Worm (Caenorhabditis elegans) whole organism, early embryonic: ENCODE data around the gene lron-3.

Experiments used
- B0310.2 ChIP-seq: sonication (generic microtip); optimal IDR thresholded peaks from 2 replicates; lab custom pipeline; 2016; ENCODE audit warnings: mild to moderate bottlenecking, missing genetic modification characterization, missing compliant biosample characterization
- F13C5.2 ChIP-seq: sonication (generic microtip); optimal IDR thresholded peaks from 2 replicates; lab custom pipeline; 2017; ENCODE audit warnings: mild to moderate bottlenecking, missing genetic modification characterization, inconsistent platforms, missing compliant biosample characterization
- aly-1 ChIP-seq: sonication (generic microtip); optimal IDR thresholded peaks from 2 replicates; lab custom pipeline; 2016; ENCODE audit warnings: missing genetic modification characterization, missing compliant biosample characterization
- ama-1 ChIP-seq: fragments of 150-350 bp; optimal IDR thresholded peaks from 2 replicates; lab custom pipeline; 2014
- ceh-13 ChIP-seq: fragments of 200-800 bp; sonication (Bioruptor generic); optimal IDR thresholded peaks from 2 replicates; lab custom pipeline; 2018; ENCODE audit warnings: mild to moderate bottlenecking, missing genetic modification characterization, missing compliant biosample characterization
- ceh-36 ChIP-seq: sonication (generic microtip); optimal IDR thresholded peaks from 2 replicates; lab custom pipeline; 2016; ENCODE audit warnings: missing genetic modification characterization, inconsistent platforms, missing compliant biosample characterization
- ets-7 ChIP-seq: sonication (generic microtip); optimal IDR thresholded peaks from 2 replicates; lab custom pipeline; 2016; ENCODE audit warnings: missing genotype, missing genetic modification characterization, missing compliant biosample characterization
- flt-1 ChIP-seq: fragments of 200-800 bp; sonication (Bioruptor generic); IDR thresholded peaks from 2 replicates; pipeline ENCODE4 v1.3.6; 2022; ENCODE audit warnings: missing genetic modification characterization, missing compliant biosample characterization
- hmbx-1 ChIP-seq: sonication (generic microtip); optimal IDR thresholded peaks from 2 replicates; lab custom pipeline; 2016; ENCODE audit warnings: mild to moderate bottlenecking, missing genetic modification characterization, missing compliant biosample characterization
- hmg-4 ChIP-seq: fragments of 200-800 bp; sonication (Bioruptor generic); optimal IDR thresholded peaks from 2 replicates; lab custom pipeline; 2018; ENCODE audit warnings: mild to moderate bottlenecking, missing genetic modification characterization, missing compliant biosample characterization
- hnd-1 ChIP-seq: sonication (generic microtip); optimal IDR thresholded peaks from 2 replicates; lab custom pipeline; 2016; ENCODE audit warnings: missing genetic modification characterization, missing compliant biosample characterization
- pes-1 ChIP-seq: fragments of 200-800 bp; sonication (Bioruptor generic); IDR thresholded peaks from 2 replicates; pipeline ENCODE4 v1.3.6; 2022; ENCODE audit warnings: missing genetic modification reagents, missing genetic modification characterization, missing compliant biosample characterization
- scrt-1 ChIP-seq: fragments of 200-800 bp; sonication (Bioruptor generic); IDR thresholded peaks from 2 replicates; pipeline ENCODE4 v1.3.6; 2022; ENCODE audit warnings: missing genetic modification characterization, missing compliant biosample characterization
- sea-1 ChIP-seq: fragments of 200-800 bp; sonication (Bioruptor generic); conservative IDR thresholded peaks from 2 replicates; pipeline ENCODE4 v1.3.6; 2022; ENCODE audit warnings: missing genetic modification characterization, missing compliant biosample characterization
- tbx-11 ChIP-seq: fragments of 200-800 bp; sonication (Bioruptor generic); IDR thresholded peaks from 2 replicates; pipeline ENCODE4 v1.3.6; 2022; ENCODE audit warnings: missing genetic modification characterization, missing compliant biosample characterization
- tbx-37 ChIP-seq: fragments of 200-800 bp; sonication (Bioruptor generic); conservative IDR thresholded peaks from 2 replicates; pipeline ENCODE4 v1.3.6; 2022; ENCODE audit warnings: missing genetic modification reagents, missing genetic modification characterization, missing compliant biosample characterization
- tra-4 ChIP-seq: sonication (generic microtip); optimal IDR thresholded peaks from 2 replicates; lab custom pipeline; 2017; ENCODE audit warnings: missing genetic modification characterization, missing compliant biosample characterization

Gene lron-3

ce11 chrX:15594019-15594418 is 36.3 kb upstream of the lron-3 start:
- TF ChIP-seq tra-4: no peak
- no peak for TF ChIP-seq F13C5.2
- no peak for TF ChIP-seq ceh-13 (GFP tag; lab: Kevin White, UChicago)
- TF ChIP-seq scrt-1 (GFP tag; lab: Robert Waterston, UW): no peak
- TF ChIP-seq pes-1 (GFP tag; lab: Robert Waterston, UW): no peak
- no peak for TF ChIP-seq tbx-37 (GFP tag; lab: Robert Waterston, UW)
- no peak for TF ChIP-seq ama-1
- no peak for TF ChIP-seq B0310.2
- TF ChIP-seq hmg-4: no peak
- TF ChIP-seq hmbx-1 (tag; lab: Kevin White, UChicago): no peak
- TF ChIP-seq ceh-36 (tag; lab: Kevin White, UChicago): no peak
- no peak for TF ChIP-seq sea-1 (GFP tag; lab: Robert Waterston, UW)
- TF ChIP-seq hnd-1 (tag; lab: Kevin White, UChicago): no peak
- no peak for TF ChIP-seq tbx-11 (GFP tag; lab: Robert Waterston, UW)
- TF ChIP-seq ets-7: no peak
- TF ChIP-seq flt-1: no peak
- no peak for TF ChIP-seq aly-1 (tag; lab: Kevin White, UChicago)

- TF ChIP-seq pes-1 (GFP tag; lab: Robert Waterston, UW) (no peak), tbx-37 (GFP tag; lab: Robert Waterston, UW) (no peak), B0310.2 (no peak), hmbx-1 (tag; lab: Kevin White, UChicago) (no peak), ceh-13 (GFP tag; lab: Kevin White, UChicago) (no peak), F13C5.2 (no peak), tbx-11 (GFP tag; lab: Robert Waterston, UW) (no peak), hmg-4 (no peak), scrt-1 (GFP tag; lab: Robert Waterston, UW) (no peak), aly-1 (tag; lab: Kevin White, UChicago) (no peak), hnd-1 (tag; lab: Kevin White, UChicago) (no peak), ets-7 (no peak), tra-4 (no peak), sea-1 (GFP tag; lab: Robert Waterston, UW) (no peak), flt-1 (no peak), ceh-36 (tag; lab: Kevin White, UChicago) (no peak), ama-1 (no peak)
Measured at ce11 chrX:15593366-15593765, 35.6 kb upstream of the lron-3 start.

ce11 chrX:15591068-15591467 is 33.3 kb upstream of the lron-3 start, which contains the start of gene usp-33:
Gene usp-33 (plus strand): TSS chrX:15591368.
- TF ChIP-seq sea-1 (GFP tag; lab: Robert Waterston, UW) (no peak), aly-1 (tag; lab: Kevin White, UChicago) (no peak), hmbx-1 (tag; lab: Kevin White, UChicago) (no peak), ceh-36 (tag; lab: Kevin White, UChicago) (no peak), ama-1 (no peak), B0310.2 (no peak), tbx-11 (GFP tag; lab: Robert Waterston, UW) (no peak), ceh-13 (GFP tag; lab: Kevin White, UChicago) (no peak), flt-1 (no peak), hmg-4 (no peak), F13C5.2 (no peak), ets-7 (no peak), pes-1 (GFP tag; lab: Robert Waterston, UW) (no peak), hnd-1 (tag; lab: Kevin White, UChicago) (no peak), scrt-1 (GFP tag; lab: Robert Waterston, UW) (no peak), tra-4 (no peak)

- TF ChIP-seq ceh-36 (tag; lab: Kevin White, UChicago): no peak
- TF ChIP-seq aly-1 (tag; lab: Kevin White, UChicago): no peak
- TF ChIP-seq tbx-11 (GFP tag; lab: Robert Waterston, UW): no peak
- no peak for TF ChIP-seq B0310.2
- no peak for TF ChIP-seq pes-1 (GFP tag; lab: Robert Waterston, UW)
- TF ChIP-seq hmbx-1 (tag; lab: Kevin White, UChicago): no peak
- TF ChIP-seq ceh-13 (GFP tag; lab: Kevin White, UChicago): no peak
- TF ChIP-seq sea-1 (GFP tag; lab: Robert Waterston, UW): no peak
- TF ChIP-seq ama-1: no peak
- TF ChIP-seq tra-4: no peak
Measured at ce11 chrX:15590347-15590928, 32.7 kb upstream of the lron-3 start, which contains the start of gene gas-1. Gene gas-1 (minus strand): TSS chrX:15590397.

- no peak for TF ChIP-seq F13C5.2
- TF ChIP-seq ceh-13 (GFP tag; lab: Kevin White, UChicago): no peak
- TF ChIP-seq hmg-4: no peak
- no peak for TF ChIP-seq B0310.2
- no peak for TF ChIP-seq tra-4
- no peak for TF ChIP-seq ceh-36 (tag; lab: Kevin White, UChicago)
- TF ChIP-seq tbx-11 (GFP tag; lab: Robert Waterston, UW): no peak
- no peak for TF ChIP-seq flt-1
- TF ChIP-seq tbx-37 (GFP tag; lab: Robert Waterston, UW): no peak
- TF ChIP-seq ets-7: no peak
- TF ChIP-seq aly-1 (tag; lab: Kevin White, UChicago): no peak
- no peak for TF ChIP-seq hmbx-1 (tag; lab: Kevin White, UChicago)
- TF ChIP-seq scrt-1 (GFP tag; lab: Robert Waterston, UW): no peak
- no peak for TF ChIP-seq ama-1
- no peak for TF ChIP-seq pes-1 (GFP tag; lab: Robert Waterston, UW)
- no peak for TF ChIP-seq sea-1 (GFP tag; lab: Robert Waterston, UW)
- no peak for TF ChIP-seq hnd-1 (tag; lab: Kevin White, UChicago)
Measured at ce11 chrX:15586192-15586591, 28.4 kb upstream of the lron-3 start.

- TF ChIP-seq ceh-13 (GFP tag; lab: Kevin White, UChicago) (no peak), tra-4 (no peak), F13C5.2 (no peak), sea-1 (GFP tag; lab: Robert Waterston, UW) (no peak), hmg-4 (no peak), hnd-1 (tag; lab: Kevin White, UChicago) (no peak), hmbx-1 (tag; lab: Kevin White, UChicago) (no peak), aly-1 (tag; lab: Kevin White, UChicago) (no peak), tbx-37 (GFP tag; lab: Robert Waterston, UW) (no peak), ceh-36 (tag; lab: Kevin White, UChicago) (no peak), ets-7 (no peak), scrt-1 (GFP tag; lab: Robert Waterston, UW) (no peak)
Measured at ce11 chrX:15585144-15585543, 27.4 kb upstream of the lron-3 start.

ce11 chrX:15576942-15577341 is 19.2 kb upstream of the lron-3 start, which contains the start of gene K09A9.6:
Gene K09A9.6 (plus strand): TSS chrX:15577242.
- TF ChIP-seq tra-4 (no peak), ama-1 (no peak), B0310.2 (no peak), ceh-13 (GFP tag; lab: Kevin White, UChicago) (no peak), tbx-11 (GFP tag; lab: Robert Waterston, UW) (no peak), ceh-36 (tag; lab: Kevin White, UChicago) (no peak)
